Fruit fly (Drosophila melanogaster): Measurements from ENCODE around the gene CG12990.

The CG12990 gene

DNA sequence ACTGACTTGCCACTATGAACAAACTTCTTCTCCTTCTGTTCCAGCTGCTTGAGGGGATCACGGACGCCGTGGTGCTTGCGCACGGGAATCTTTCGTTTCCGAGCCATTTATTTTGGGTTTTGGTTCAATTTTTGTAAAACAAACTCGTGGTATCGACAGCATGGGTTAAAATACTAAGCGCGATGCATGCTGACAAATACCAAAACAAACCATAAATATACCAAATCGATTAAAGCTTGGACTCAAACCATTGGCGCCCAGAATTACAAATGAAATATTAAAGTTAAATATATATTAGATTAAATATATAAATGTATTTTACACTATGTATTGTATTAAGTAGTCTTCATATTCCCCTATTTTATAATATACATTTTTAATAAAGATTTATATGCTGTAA, 42.4 kb downstream of the CG12990 start, which contains the start of gene CG8326:
TSS of gene CG8326 (minus strand) at position 176 of the 400 bp plus-strand sequence.
- TF ChIP-seq Snoo (tag; optimal IDR thresholded peaks at IDR 0.05) (no peak), D1 (tag; optimal IDR thresholded peaks at IDR 0.05) (no peak), CG17806 (tag; optimal IDR thresholded peaks at IDR 0.05) (no peak), CG12605 (GFP tag; IDR thresholded peaks at IDR 0.05) (no peak), CG34367 (tag; optimal IDR thresholded peaks at IDR 0.05) (no peak), CG9948 (tag; optimal IDR thresholded peaks at IDR 0.05) (no peak), CG10348 (GFP tag; IDR thresholded peaks at IDR 0.05) (no peak)

DNA sequence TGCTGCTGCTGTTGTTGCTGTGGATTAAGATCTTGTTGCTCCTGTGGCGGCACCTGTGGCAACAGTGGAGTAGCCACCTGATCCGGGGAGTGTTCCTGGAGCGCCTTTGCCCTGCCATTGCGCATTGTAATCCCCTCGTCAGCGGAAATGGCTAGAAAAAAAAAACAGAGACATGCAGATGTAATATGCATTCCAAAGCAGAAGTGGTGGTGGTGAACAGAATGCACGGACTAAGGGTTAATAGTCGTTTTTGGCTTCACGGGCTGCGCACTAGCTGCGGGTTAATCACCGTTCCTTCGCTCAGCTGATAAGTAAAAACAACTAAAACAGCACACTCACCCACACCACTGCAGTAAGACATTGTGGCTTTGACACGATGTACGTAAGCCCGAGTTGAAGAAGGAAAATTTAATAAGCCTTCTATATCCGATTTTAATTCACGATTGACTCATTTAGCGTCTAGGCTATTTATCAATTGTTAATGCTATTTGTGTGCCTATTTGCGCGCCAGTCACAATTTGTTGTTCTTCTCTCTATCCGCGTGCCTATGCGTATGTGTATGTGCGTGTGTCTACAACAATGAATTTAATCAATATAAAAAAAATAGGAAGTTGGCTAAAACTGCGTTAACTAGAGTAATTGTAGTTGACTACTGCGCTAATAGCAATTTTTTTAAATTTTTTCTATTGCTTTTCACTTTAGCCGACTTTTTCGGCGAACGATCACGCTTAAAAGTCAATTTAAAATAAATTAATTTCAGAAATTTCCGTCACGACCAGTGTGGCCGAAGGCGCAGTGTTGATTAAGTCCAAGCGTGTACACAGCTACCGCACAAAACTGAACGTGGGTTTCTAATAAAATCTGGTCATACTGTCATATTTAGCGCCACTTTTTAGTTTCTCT, 44.3 kb downstream of the CG12990 start, which contains the start of gene stas:
TSS of gene stas (minus strand) at position 806 of the 903 bp plus-strand sequence.
- TF ChIP-seq D1 (tag; optimal IDR thresholded peaks at IDR 0.05) (peak; percentile 18), EcR (GFP tag; optimal IDR thresholded peaks at IDR 0.05) (peak; percentile 71), fd96Ca (GFP tag; IDR thresholded peaks at IDR 0.05) (no peak)

DNA sequence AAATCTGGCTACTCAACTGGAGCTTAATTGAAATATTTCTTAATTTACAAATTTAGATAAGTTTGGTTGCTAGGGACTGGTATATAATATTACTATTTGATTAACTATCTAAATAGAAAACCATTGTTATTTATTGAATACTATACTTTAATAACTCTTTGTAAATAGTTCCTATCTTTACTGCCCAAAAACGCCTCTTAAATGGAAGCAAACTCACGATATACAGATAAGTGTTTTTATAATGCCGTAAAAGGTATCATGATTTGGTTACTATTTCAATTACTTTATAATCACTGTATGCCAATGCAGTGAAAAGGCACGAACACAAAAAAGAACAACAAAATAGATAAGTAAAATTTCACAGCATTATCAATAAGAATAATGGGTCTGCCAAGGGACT, 45.9 kb downstream of the CG12990 start:
- TF ChIP-seq CG32121 (GFP tag; IDR thresholded peaks at IDR 0.05): no peak
- no peak for TF ChIP-seq gl (tag; optimal IDR thresholded peaks at IDR 0.05)
- TF ChIP-seq CG9948 (tag; optimal IDR thresholded peaks at IDR 0.05): no peak
- no peak for TF ChIP-seq CG12605 (GFP tag; IDR thresholded peaks at IDR 0.05)
- no peak for TF ChIP-seq Pif1B (GFP tag; optimal IDR thresholded peaks at IDR 0.05)
- no peak for TF ChIP-seq CG14655 (GFP tag; optimal IDR thresholded peaks at IDR 0.05)
- no peak for TF ChIP-seq CG10348 (GFP tag; IDR thresholded peaks at IDR 0.05)
- no peak for TF ChIP-seq CG8301 (tag; optimal IDR thresholded peaks at IDR 0.05)

DNA sequence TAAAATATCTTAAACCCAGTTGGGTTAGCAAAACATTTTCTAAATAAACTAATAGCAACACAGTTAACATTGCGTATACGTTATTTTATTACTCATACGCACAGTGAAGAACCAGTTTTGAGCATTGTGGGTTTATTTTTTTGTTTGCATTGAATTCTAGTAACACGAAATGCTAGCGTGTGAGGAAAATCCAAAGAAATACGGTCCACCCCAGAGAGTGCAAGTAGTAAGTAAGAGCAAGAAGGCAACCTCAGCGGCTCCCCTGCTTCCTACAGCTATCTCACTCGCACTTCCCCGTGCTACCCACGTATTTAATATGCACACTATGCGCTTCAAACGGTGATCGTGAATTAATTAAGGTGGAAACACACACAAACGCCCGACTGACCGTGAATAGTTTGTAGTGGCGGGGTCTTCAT, 46.7 kb downstream of the CG12990 start:
- TF ChIP-seq CG8159 (tag; optimal IDR thresholded peaks at IDR 0.05) (peak; percentile 98), gl (tag; optimal IDR thresholded peaks at IDR 0.05) (peak; percentile 50), CG14655 (GFP tag; optimal IDR thresholded peaks at IDR 0.05) (peak; percentile 86), CG9948 (tag; optimal IDR thresholded peaks at IDR 0.05) (peak; percentile 72), Ets98B (GFP tag; IDR thresholded peaks at IDR 0.05) (peak; percentile 88), Pif1B (GFP tag; optimal IDR thresholded peaks at IDR 0.05) (peak; percentile 91), CG32121 (GFP tag; IDR thresholded peaks at IDR 0.05) (peak; percentile 91), Snoo (tag; optimal IDR thresholded peaks at IDR 0.05) (peak; percentile 93), CG17806 (tag; optimal IDR thresholded peaks at IDR 0.05) (peak; percentile 77), CG8301 (tag; optimal IDR thresholded peaks at IDR 0.05) (peak; percentile 90), CG13204 (GFP tag; optimal IDR thresholded peaks at IDR 0.05) (no peak), CG12605 (GFP tag; IDR thresholded peaks at IDR 0.05) (peak; percentile 77), D1 (tag; optimal IDR thresholded peaks at IDR 0.05) (peak; percentile 70), EcR (GFP tag; optimal IDR thresholded peaks at IDR 0.05) (no peak), CG15710 (tag; optimal IDR thresholded peaks at IDR 0.05) (peak; percentile 83), rn (GFP tag; IDR thresholded peaks at IDR 0.05) (peak; percentile 52), Pif1A (GFP tag; optimal IDR thresholded peaks at IDR 0.05) (peak; percentile 94), CG10348 (GFP tag; IDR thresholded peaks at IDR 0.05) (peak; percentile 51), CG4496 (GFP tag; IDR thresholded peaks at IDR 0.05) (peak; percentile 91), CG34367 (tag; optimal IDR thresholded peaks at IDR 0.05) (peak; percentile 73), fd96Ca (GFP tag; IDR thresholded peaks at IDR 0.05) (peak; percentile 92)

DNA sequence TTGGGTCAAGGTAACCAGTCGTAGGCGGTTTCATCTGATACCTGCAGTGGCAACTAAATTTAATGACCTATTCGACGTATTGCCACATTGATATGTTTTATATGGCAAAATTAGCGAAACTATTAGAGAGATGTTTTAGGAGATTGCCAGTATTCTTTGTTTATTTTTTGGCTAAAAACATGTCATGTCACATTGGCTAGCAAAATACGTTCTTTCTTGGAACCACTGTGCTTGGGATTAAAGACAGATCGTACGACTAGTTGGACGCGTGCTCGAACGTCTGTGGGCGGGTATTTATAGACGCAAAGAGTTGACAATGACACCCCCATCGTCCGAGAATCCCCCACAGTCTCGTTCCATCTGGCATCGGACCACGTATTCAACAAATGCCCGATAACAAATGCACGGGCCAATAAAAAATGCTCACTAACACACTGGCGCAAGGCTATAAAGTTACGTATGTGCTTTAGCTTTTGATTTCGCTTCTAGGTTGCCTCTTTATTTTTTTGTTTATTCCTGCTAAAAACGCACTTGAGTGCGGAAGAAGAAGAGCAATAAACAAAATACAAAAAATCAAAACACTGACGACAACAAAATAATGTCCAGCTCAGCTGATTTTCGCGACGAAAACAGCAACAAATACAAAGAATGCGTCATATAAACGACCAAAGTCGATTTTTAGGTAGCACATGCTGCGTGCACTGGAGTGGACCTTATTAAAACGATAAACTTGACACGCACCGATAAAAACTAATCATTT, 47.3 kb downstream of the CG12990 start:
- TF ChIP-seq CG4496 (GFP tag; IDR thresholded peaks at IDR 0.05) (0 out of 3 replicates have a peak, but pooled peaks have one; percentile 22), CG15710 (tag; optimal IDR thresholded peaks at IDR 0.05) (peak; percentile 11), CG12605 (GFP tag; IDR thresholded peaks at IDR 0.05) (no peak), gl (tag; optimal IDR thresholded peaks at IDR 0.05) (no peak), fd96Ca (GFP tag; IDR thresholded peaks at IDR 0.05) (peak; percentile 34; the same call in 1 of the 3 replicates), CG34367 (tag; optimal IDR thresholded peaks at IDR 0.05) (no peak), EcR (GFP tag; optimal IDR thresholded peaks at IDR 0.05) (peak; percentile 49)

DNA sequence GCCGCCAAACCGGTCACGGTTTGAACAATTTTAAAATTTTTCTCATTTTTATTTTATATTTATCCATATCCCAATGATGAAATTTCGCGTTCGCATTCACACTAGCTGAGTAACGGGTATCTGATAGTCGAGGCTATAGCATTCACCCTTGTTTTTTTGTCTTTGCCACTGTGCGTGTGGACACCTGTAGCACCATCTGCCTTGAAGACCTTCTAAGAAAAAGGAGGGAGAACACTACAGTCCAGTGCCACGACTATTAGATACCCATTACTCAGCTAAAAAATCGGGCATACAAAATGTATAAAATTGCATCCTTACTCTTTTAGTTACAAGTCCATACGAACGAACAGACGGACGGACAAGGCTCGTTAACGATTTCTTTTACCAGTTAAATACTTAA, 49.5 kb downstream of the CG12990 start:
- TF ChIP-seq rn (GFP tag; IDR thresholded peaks at IDR 0.05): no peak

Measured in whole organism, pupa.